Fruit fly (Drosophila melanogaster): ENCODE data around the gene TwdlD.
A peak's percentile ranks its signal among the peaks of the same experiment; 100 is the strongest.

The TwdlD gene

dm6 chr3R:26671525-26672132, 31.8 kb downstream of the TwdlD start (continued):
- TF ChIP-seq NC2β (GFP tag; optimal IDR thresholded peaks at IDR 0.05): no peak
- peak; percentile 11 for TF ChIP-seq caup (GFP tag; optimal IDR thresholded peaks at IDR 0.05; ENCODE audit: severe bottlenecking)
- TF ChIP-seq Dfd (GFP tag; optimal IDR thresholded peaks at IDR 0.05): no peak
- no peak for TF ChIP-seq shn (GFP tag; optimal IDR thresholded peaks at IDR 0.05)
- no peak for TF ChIP-seq CG12299 (tag; optimal IDR thresholded peaks at IDR 0.05)
- peak; percentile 59 for TF ChIP-seq Meics (GFP tag; optimal IDR thresholded peaks at IDR 0.05)
- peak; percentile 14 for TF ChIP-seq CG10543 (GFP tag; optimal IDR thresholded peaks at IDR 0.05)
- peak; percentile 3 for TF ChIP-seq gro (GFP tag; optimal IDR thresholded peaks at IDR 0.05)
- peak; percentile 66 for TF ChIP-seq CG2678 (tag; optimal IDR thresholded peaks at IDR 0.05)
- no peak for TF ChIP-seq zen2 (GFP tag; IDR thresholded peaks at IDR 0.05; ENCODE audit: partially characterized antibody)
- TF ChIP-seq abd-A (tag; optimal IDR thresholded peaks at IDR 0.05): peak; percentile 63
- no peak for TF ChIP-seq zfh1 (GFP tag; IDR thresholded peaks at IDR 0.05)
- TF ChIP-seq CG32532 (GFP tag; IDR thresholded peaks at IDR 0.05): no peak
- TF ChIP-seq tll (GFP tag; optimal IDR thresholded peaks at IDR 0.05): no peak
- TF ChIP-seq sens-2 (GFP tag; IDR thresholded peaks at IDR 0.05): no peak
- no peak for TF ChIP-seq zen (tag; optimal IDR thresholded peaks at IDR 0.05)
- TF ChIP-seq CG34376 (GFP tag; optimal IDR thresholded peaks at IDR 0.05): no peak
- TF ChIP-seq CG7372 (GFP tag; IDR thresholded peaks at IDR 0.05): no peak
- TF ChIP-seq CG17568 (GFP tag; optimal IDR thresholded peaks at IDR 0.05): no peak
- TF ChIP-seq CkIIα-i1 (GFP tag; IDR thresholded peaks at IDR 0.05): no peak
- peak; percentile 41 for TF ChIP-seq gem (tag; optimal IDR thresholded peaks at IDR 0.05)
- TF ChIP-seq fd64A (GFP tag; optimal IDR thresholded peaks at IDR 0.05): no peak
- peak; percentile 6 for TF ChIP-seq Deaf1 (tag; optimal IDR thresholded peaks at IDR 0.05)
- TF ChIP-seq inv (GFP tag; IDR thresholded peaks at IDR 0.05; ENCODE audit: partially characterized antibody): no peak
- no peak for TF ChIP-seq kah (GFP tag; optimal IDR thresholded peaks at IDR 0.05)
- TF ChIP-seq CG30403 (GFP tag; optimal IDR thresholded peaks at IDR 0.05): no peak
- no peak for TF ChIP-seq tup (GFP tag; optimal IDR thresholded peaks at IDR 0.05)
- peak; percentile 12 for TF ChIP-seq HHEX (GFP tag; optimal IDR thresholded peaks at IDR 0.05)
- peak; percentile 33 for TF ChIP-seq grau (tag; optimal IDR thresholded peaks at IDR 0.05)
- peak; percentile 60 for TF ChIP-seq lab (GFP tag; optimal IDR thresholded peaks at IDR 0.05)
- no peak for TF ChIP-seq fu2 (GFP tag; optimal IDR thresholded peaks at IDR 0.05)
- peak; percentile 40 for TF ChIP-seq cwo (GFP tag; optimal IDR thresholded peaks at IDR 0.05)
- no peak for TF ChIP-seq ash1 (GFP tag; optimal IDR thresholded peaks at IDR 0.05)
- no peak for TF ChIP-seq CG17361 (GFP tag; IDR thresholded peaks at IDR 0.05)
- TF ChIP-seq Med (GFP tag): peak; percentile 80
- peak; percentile 24 for TF ChIP-seq scrt (GFP tag; optimal IDR thresholded peaks at IDR 0.05)
- TF ChIP-seq row (GFP tag; IDR thresholded peaks at IDR 0.05): 0 out of 3 replicates have a peak, but pooled peaks have one; percentile 30
- TF ChIP-seq CG6254 (GFP tag; optimal IDR thresholded peaks at IDR 0.05): no peak
- TF ChIP-seq Hand (GFP tag; optimal IDR thresholded peaks at IDR 0.05): peak; percentile 27
- 0 out of 3 replicates have a peak, but pooled peaks have one; percentile 30 for TF ChIP-seq Dbx (GFP tag; IDR thresholded peaks at IDR 0.05)
- TF ChIP-seq Fer3 (tag; optimal IDR thresholded peaks at IDR 0.05): peak; percentile 13
- TF ChIP-seq Ets65A (GFP tag): peak; percentile 59
- peak; percentile 39 for TF ChIP-seq CG7839 (tag; optimal IDR thresholded peaks at IDR 0.05)

Data from whole organism, embryonic.